Fruit fly (Drosophila melanogaster) whole organism, embryonic: ENCODE data around the gene CG7582.

ENCODE experiments used
- B-H1 ChIP-seq: fragments of 200-800 bp; sonication (Bioruptor generic); IDR thresholded peaks from 3 replicates; pipeline ENCODE4 v1.3.6; 2022; ENCODE audit warnings: missing biosample characterization, missing genetic modification characterization
- Bgb ChIP-seq: fragments of 200-800 bp; sonication (Bioruptor generic); IDR thresholded peaks from 2 replicates; pipeline ENCODE4 v1.3.6; 2022; ENCODE audit warnings: missing biosample characterization, missing genetic modification characterization; ENCODE audit not compliant: partially characterized antibody
- Blimp-1 ChIP-seq: fragments of 200-800 bp; sonication (Bioruptor generic); optimal IDR thresholded peaks from 3 replicates; lab custom pipeline; 2018; ENCODE audit warnings: missing biosample characterization, missing genetic modification characterization, mild to moderate bottlenecking, moderate library complexity, missing genetic modification reagents
- CG10209 ChIP-seq: fragments of 200-800 bp; sonication (Bioruptor generic); optimal IDR thresholded peaks from 3 replicates; lab custom pipeline; 2017; ENCODE audit warnings: missing biosample characterization, mild to moderate bottlenecking, missing genetic modification characterization, missing genetic modification reagents
- CG10462 ChIP-seq: fragments of 200-800 bp; sonication (Bioruptor generic); optimal IDR thresholded peaks from 2 replicates; lab custom pipeline; 2016; ENCODE audit warnings: missing biosample characterization, missing genetic modification characterization
- CG10654 ChIP-seq: fragments of 200-800 bp; sonication (Bioruptor generic); optimal IDR thresholded peaks from 2 replicates; lab custom pipeline; 2016; ENCODE audit warnings: missing biosample characterization, missing genetic modification characterization
- CG11504 ChIP-seq: fragments of 200-800 bp; sonication (Bioruptor generic); optimal IDR thresholded peaks from 3 replicates; lab custom pipeline; 2019; ENCODE audit warnings: missing biosample characterization, mild to moderate bottlenecking, missing genetic modification characterization, moderate library complexity
- CG11695 ChIP-seq: fragments of 200-800 bp; sonication (Bioruptor generic); IDR thresholded peaks from 3 replicates; pipeline ENCODE4 v1.3.6; 2022; ENCODE audit warnings: missing biosample characterization, missing genetic modification characterization
- CG14710 ChIP-seq: fragments of 200-800 bp; sonication (Bioruptor generic); optimal IDR thresholded peaks from 3 replicates; lab custom pipeline; 2019; ENCODE audit warnings: missing biosample characterization, mild to moderate bottlenecking, missing genetic modification characterization, moderate library complexity
- CG15011 ChIP-seq: fragments of 200-800 bp; sonication (Bioruptor generic); optimal IDR thresholded peaks from 3 replicates; lab custom pipeline; 2018; ENCODE audit warnings: missing biosample characterization, mild to moderate bottlenecking, missing genetic modification characterization
- CG33213 ChIP-seq: fragments of 200-800 bp; sonication (Bioruptor generic); optimal IDR thresholded peaks from 3 replicates; lab custom pipeline; 2016; ENCODE audit warnings: missing biosample characterization, missing genetic modification characterization
- CG4282 ChIP-seq: fragments of 200-800 bp; sonication (Bioruptor generic); optimal IDR thresholded peaks from 2 replicates; lab custom pipeline; 2016; ENCODE audit warnings: missing biosample characterization, missing genetic modification characterization
- CG4360 ChIP-seq: fragments of 200-800 bp; sonication (Bioruptor generic); IDR thresholded peaks from 2 replicates; pipeline ENCODE4 v1.3.6; 2022; ENCODE audit warnings: missing biosample characterization, missing genetic modification characterization
- CG5180 ChIP-seq: fragments of 200-800 bp; sonication (Bioruptor generic); optimal IDR thresholded peaks from 3 replicates; lab custom pipeline; 2017; ENCODE audit warnings: missing biosample characterization, missing genetic modification characterization, mild to moderate bottlenecking, moderate library complexity, missing genetic modification reagents
- CG6765 ChIP-seq: fragments of 200-800 bp; sonication (Bioruptor generic); optimal IDR thresholded peaks from 3 replicates; lab custom pipeline; 2017; ENCODE audit warnings: missing biosample characterization, mild to moderate bottlenecking, missing genetic modification characterization
- CG6854 ChIP-seq: fragments of 200-800 bp; sonication (Bioruptor generic); optimal IDR thresholded peaks from 3 replicates; lab custom pipeline; 2017; ENCODE audit warnings: missing biosample characterization, mild to moderate bottlenecking, missing genetic modification characterization
- CG7786 ChIP-seq: fragments of 200-800 bp; sonication (Bioruptor generic); optimal IDR thresholded peaks from 2 replicates; lab custom pipeline; 2016; ENCODE audit warnings: missing biosample characterization, missing genetic modification characterization
- CG7839 ChIP-seq: fragments of 200-800 bp; sonication (Bioruptor generic); optimal IDR thresholded peaks from 3 replicates; lab custom pipeline; 2018; ENCODE audit warnings: missing biosample characterization, mild to moderate bottlenecking, missing genetic modification characterization, moderate library complexity
- CG8944 ChIP-seq: fragments of 200-800 bp; sonication (Bioruptor generic); optimal IDR thresholded peaks from 3 replicates; lab custom pipeline; 2016; ENCODE audit warnings: missing biosample characterization, missing genetic modification characterization
- Dll ChIP-seq: fragments of 200-800 bp; sonication (Bioruptor generic); IDR thresholded peaks from 4 replicates; pipeline ENCODE4 v1.3.6; 2022; ENCODE audit warnings: missing biosample characterization, missing genetic modification characterization; ENCODE audit not compliant: partially characterized antibody
- Doc2 ChIP-seq: fragments of 200-800 bp; sonication (Bioruptor generic); IDR thresholded peaks from 2 replicates; pipeline ENCODE4 v1.3.6; 2022; ENCODE audit warnings: missing biosample characterization, missing genetic modification characterization
- Dref ChIP-seq: fragments of 200-800 bp; sonication (Bioruptor generic); IDR thresholded peaks from 2 replicates; pipeline ENCODE4 v1.3.6; 2022; ENCODE audit warnings: missing biosample characterization, missing genetic modification characterization
- E2f1 ChIP-seq: fragments of 200-800 bp; sonication (Bioruptor generic); IDR thresholded peaks from 2 replicates; pipeline ENCODE4 v1.3.6; 2022; ENCODE audit warnings: missing biosample characterization, missing genetic modification characterization
- Eip74EF ChIP-seq, 2 experiments: fragments of 200-800 bp in 1 of 2; fragments of >200 bp in 1 of 2; sonication (Bioruptor generic) in 1 of 2; optimal IDR thresholded peaks; 2 replicates each; lab custom pipeline; 2017 to 2019; ENCODE audit warnings: missing biosample characterization in 2 of 2, missing genetic modification characterization in 2 of 2, mild to moderate bottlenecking in 1 of 2, moderate library complexity in 1 of 2
- H2.0 ChIP-seq: fragments of 200-800 bp; sonication (Bioruptor generic); IDR thresholded peaks from 2 replicates; pipeline ENCODE4 v1.3.6; 2022; ENCODE audit warnings: missing biosample characterization, missing genetic modification characterization
- HLH4C ChIP-seq: fragments of 200-800 bp; sonication (Bioruptor generic); IDR thresholded peaks from 3 replicates; pipeline ENCODE4 v1.3.6; 2022; ENCODE audit warnings: missing biosample characterization, missing genetic modification characterization; ENCODE audit not compliant: partially characterized antibody
- HmgZ ChIP-seq: fragments of 200-800 bp; sonication (Bioruptor generic); optimal IDR thresholded peaks from 2 replicates; lab custom pipeline; 2018; ENCODE audit warnings: missing biosample characterization, mild to moderate bottlenecking, missing genetic modification characterization
- Neu2 ChIP-seq: fragments of 200-800 bp; sonication (Bioruptor generic); optimal IDR thresholded peaks from 3 replicates; lab custom pipeline; 2016; ENCODE audit warnings: missing biosample characterization, missing genetic modification characterization, borderline replicate concordance
- NfI ChIP-seq: fragments of 200-800 bp; sonication (Bioruptor generic); optimal IDR thresholded peaks from 3 replicates; lab custom pipeline; 2018; ENCODE audit warnings: missing biosample characterization, mild to moderate bottlenecking, missing genetic modification characterization, moderate library complexity
- Oli ChIP-seq: fragments of 200-800 bp; sonication (Bioruptor generic); optimal IDR thresholded peaks from 2 replicates; lab custom pipeline; 2018; ENCODE audit warnings: missing biosample characterization, mild to moderate bottlenecking, missing genetic modification characterization, moderate library complexity
- Rx ChIP-seq: fragments of 200-800 bp; sonication (Bioruptor generic); IDR thresholded peaks from 2 replicates; pipeline ENCODE4 v1.3.6; 2022; ENCODE audit warnings: missing biosample characterization, missing genetic modification characterization
- Sox102F ChIP-seq: fragments of 200-800 bp; sonication (Bioruptor generic); optimal IDR thresholded peaks from 2 replicates; lab custom pipeline; 2018; ENCODE audit warnings: missing biosample characterization, mild to moderate bottlenecking, missing genetic modification characterization, moderate library complexity
- ara ChIP-seq: fragments of 200-800 bp; sonication (Bioruptor generic); IDR thresholded peaks from 2 replicates; pipeline ENCODE4 v1.3.6; 2022; ENCODE audit warnings: missing biosample characterization, missing genetic modification characterization
- bbx ChIP-seq: fragments of 200-800 bp; sonication (Bioruptor generic); IDR thresholded peaks from 2 replicates; pipeline ENCODE4 v1.3.6; 2022; ENCODE audit warnings: missing biosample characterization, missing genetic modification characterization; ENCODE audit not compliant: partially characterized antibody
- bowl ChIP-seq: fragments of 200-800 bp; sonication (Bioruptor generic); IDR thresholded peaks from 2 replicates; pipeline ENCODE4 v1.3.6; 2022; ENCODE audit warnings: missing biosample characterization, missing genetic modification characterization
- crc ChIP-seq: fragments of 200-800 bp; sonication (Bioruptor generic); optimal IDR thresholded peaks from 2 replicates; lab custom pipeline; 2016; ENCODE audit warnings: missing biosample characterization, missing genetic modification characterization
- dimm ChIP-seq: fragments of 200-800 bp; sonication (Bioruptor generic); IDR thresholded peaks from 2 replicates; pipeline ENCODE4 v1.3.6; 2022; ENCODE audit warnings: missing biosample characterization, missing genetic modification characterization
- exex ChIP-seq: fragments of 200-800 bp; sonication (Bioruptor generic); optimal IDR thresholded peaks from 4 replicates; lab custom pipeline; 2018; ENCODE audit warnings: missing biosample characterization, mild to moderate bottlenecking, missing genetic modification characterization, moderate library complexity
- fd64A ChIP-seq: fragments of 200-800 bp; sonication (Bioruptor generic); optimal IDR thresholded peaks from 3 replicates; lab custom pipeline; 2018; ENCODE audit warnings: missing biosample characterization, mild to moderate bottlenecking, missing genetic modification characterization
- hbn ChIP-seq: fragments of 200-800 bp; sonication (Bioruptor generic); IDR thresholded peaks from 2 replicates; pipeline ENCODE4 v1.3.6; 2022; ENCODE audit warnings: missing biosample characterization, missing genetic modification characterization; ENCODE audit not compliant: partially characterized antibody
- inv ChIP-seq: fragments of 200-800 bp; sonication (Bioruptor generic); IDR thresholded peaks from 2 replicates; pipeline ENCODE4 v1.3.6; 2022; ENCODE audit warnings: missing biosample characterization, missing genetic modification characterization; ENCODE audit not compliant: partially characterized antibody
- ken ChIP-seq: fragments of 200-800 bp; sonication (Bioruptor generic); IDR thresholded peaks from 3 replicates; pipeline ENCODE4 v1.3.6; 2022; ENCODE audit warnings: missing biosample characterization, missing genetic modification characterization
- pros ChIP-seq: fragments of 200-800 bp; sonication (Bioruptor generic); optimal IDR thresholded peaks from 3 replicates; lab custom pipeline; 2019; ENCODE audit warnings: missing biosample characterization, mild to moderate bottlenecking, missing genetic modification characterization, moderate library complexity
- psq ChIP-seq: fragments of 200-800 bp; sonication (Bioruptor generic); optimal IDR thresholded peaks from 2 replicates; lab custom pipeline; 2017; ENCODE audit warnings: missing biosample characterization, missing genetic modification characterization
- rib ChIP-seq: fragments of 200-800 bp; sonication (Bioruptor generic); IDR thresholded peaks from 2 replicates; pipeline ENCODE4 v1.3.6; 2022; ENCODE audit warnings: missing biosample characterization, missing genetic modification characterization
- shn ChIP-seq: fragments of 200-800 bp; sonication (Bioruptor generic); optimal IDR thresholded peaks from 3 replicates; lab custom pipeline; 2016; ENCODE audit warnings: missing biosample characterization, missing genetic modification characterization
- sima ChIP-seq: fragments of 200-800 bp; sonication (Bioruptor generic); optimal IDR thresholded peaks from 2 replicates; lab custom pipeline; 2016; ENCODE audit warnings: missing biosample characterization, missing genetic modification characterization
- slbo ChIP-seq: fragments of 200-800 bp; sonication (Bioruptor generic); IDR thresholded peaks from 2 replicates; pipeline ENCODE4 v1.3.6; 2022; ENCODE audit warnings: missing biosample characterization, missing genetic modification characterization
- stc ChIP-seq: fragments of 200-800 bp; sonication (Bioruptor generic); IDR thresholded peaks from 2 replicates; pipeline ENCODE4 v1.3.6; 2022; ENCODE audit warnings: missing biosample characterization, missing genetic modification characterization
- tap ChIP-seq: fragments of 200-800 bp; optimal IDR thresholded peaks from 3 replicates; lab custom pipeline; 2019; ENCODE audit warnings: missing biosample characterization, mild to moderate bottlenecking, missing genetic modification characterization, moderate library complexity

The CG7582 gene

dm6 chr3R:29675333-29675732, 6.7 kb downstream of the CG7582 start, which contains the start of the genes Bub3 and Cap-D2 (continued):
- TF ChIP-seq rib (peak; percentile 56; the same call in 1 of the 2 replicates), shn (GFP tag; lab: Kevin White, UChicago) (peak; percentile 70), crc (GFP tag; lab: Kevin White, UChicago) (peak; percentile 56), CG6765 (GFP tag; lab: Kevin White, UChicago) (peak; percentile 7), Doc2 (GFP tag; lab: Robert Waterston, UW) (no peak), CG33213 (peak; percentile 71), B-H1 (GFP tag; lab: Robert Waterston, UW) (peak; percentile 47; the same call in 2 of the 3 replicates), pros (GFP tag; lab: Kevin White, UChicago) (no peak), CG4282 (GFP tag; lab: Kevin White, UChicago) (no peak), CG7786 (peak; percentile 58), bowl (GFP tag; lab: Robert Waterston, UW) (peak; percentile 40; the same call in 1 of the 2 replicates), Dref (GFP tag; lab: Robert Waterston, UW) (peak; percentile 76), H2.0 (GFP tag; lab: Robert Waterston, UW) (peak; percentile 69), CG10654 (peak; percentile 73), NfI (GFP tag; lab: Kevin White, UChicago) (peak; percentile 66), CG11695 (GFP tag; lab: Robert Waterston, UW) (0 out of 3 replicates have a peak, but pooled peaks have one; percentile 40), CG14710 (tag; lab: Kevin White, UChicago) (peak; percentile 80), tap (peak; percentile 43), stc (GFP tag; lab: Robert Waterston, UW) (peak; percentile 27; the same call in 1 of the 2 replicates), ken (GFP tag; lab: Robert Waterston, UW) (peak; percentile 67; the same call in 2 of the 3 replicates), CG8944 (GFP tag; lab: Kevin White, UChicago) (peak; percentile 78), Sox102F (peak; percentile 71), inv (GFP tag; lab: Robert Waterston, UW) (peak; percentile 70), Dll (GFP tag; lab: Robert Waterston, UW) (peak; percentile 96), fd64A (GFP tag; lab: Kevin White, UChicago) (no peak), bbx (GFP tag; lab: Robert Waterston, UW) (peak; percentile 74), HLH4C (peak; percentile 86), CG6854 (GFP tag; lab: Kevin White, UChicago) (no peak), hbn (GFP tag; lab: Robert Waterston, UW) (peak; percentile 85), dimm (GFP tag; lab: Robert Waterston, UW) (no peak), CG10209 (GFP tag; lab: Kevin White, UChicago) (peak; percentile 43), Eip74EF (GFP tag; optimal IDR thresholded peaks at IDR 0.05; lab: Kevin White, UChicago) (no peak), Blimp-1 (GFP tag; lab: Kevin White, UChicago) (peak; percentile 63), CG11504 (no peak), Neu2 (peak; percentile 12), exex (tag; lab: Kevin White, UChicago) (no peak), Oli (tag; lab: Kevin White, UChicago) (peak; percentile 43), Rx (peak; percentile 34; the same call in 1 of the 2 replicates), psq (no peak), slbo (peak; percentile 81), E2f1 (peak; percentile 44), sima (GFP tag; lab: Kevin White, UChicago) (no peak), CG5180 (GFP tag; lab: Kevin White, UChicago) (no peak), ara (GFP tag; lab: Robert Waterston, UW) (no peak), CG15011 (no peak), CG7839 (tag; lab: Kevin White, UChicago) (peak; percentile 64), Bgb (peak; percentile 59), HmgZ (tag; lab: Kevin White, UChicago) (peak; percentile 68), CG10462 (GFP tag; lab: Kevin White, UChicago) (peak; percentile 35), CG4360 (no peak)
